Fruit fly (Drosophila melanogaster): ENCODE data around the gene Pex12.

Pex12 gene

DNA sequence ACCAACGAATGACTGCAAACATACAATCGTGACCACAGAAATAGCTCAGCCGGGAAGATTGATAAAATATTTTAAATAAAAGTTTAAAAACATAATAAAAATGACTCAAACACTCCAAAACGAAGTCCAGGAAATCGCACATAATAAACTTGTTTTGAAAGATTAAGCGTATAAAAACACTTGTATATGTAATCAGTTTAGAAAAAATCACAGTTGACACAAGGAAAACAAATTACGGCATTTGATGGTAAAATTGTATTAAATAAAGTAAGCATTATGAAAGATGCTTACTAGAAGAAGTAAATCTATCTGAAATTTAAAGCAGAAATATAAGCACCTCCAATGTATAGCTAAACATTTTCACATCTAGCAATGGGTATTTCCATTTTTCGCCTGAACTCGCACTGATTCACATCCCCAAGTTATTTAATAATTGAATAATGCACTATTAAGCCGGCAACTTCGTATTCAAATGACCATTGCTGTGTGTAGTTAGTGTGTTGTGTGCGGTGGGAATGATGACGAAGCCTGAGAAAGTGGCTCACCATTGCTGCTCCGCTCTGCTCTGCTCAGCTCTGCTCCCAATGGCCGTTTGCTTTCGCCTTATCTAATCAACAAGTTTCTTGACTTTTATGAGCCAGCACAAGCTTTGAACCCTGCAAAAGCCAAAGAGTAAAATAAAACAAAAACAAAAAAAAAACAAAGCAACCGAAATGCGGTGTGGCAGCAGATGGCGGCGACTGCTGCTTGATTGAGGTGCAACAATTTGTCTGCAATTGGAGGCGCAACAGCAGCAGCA, 31.6 kb downstream of the Pex12 start (continued):
- no peak for TF ChIP-seq HmgD (GFP tag; optimal IDR thresholded peaks at IDR 0.05)
- no peak for TF ChIP-seq crc (GFP tag; optimal IDR thresholded peaks at IDR 0.05)
- no peak for TF ChIP-seq jigr1 (GFP tag; IDR thresholded peaks at IDR 0.05)
- no peak for TF ChIP-seq CG1024 (GFP tag; IDR thresholded peaks at IDR 0.05)
- TF ChIP-seq pita (GFP tag; optimal IDR thresholded peaks at IDR 0.05) = no peak
- TF ChIP-seq CG7556 (GFP tag; optimal IDR thresholded peaks at IDR 0.05) = peak; percentile 37
- no peak for TF ChIP-seq corto (GFP tag; optimal IDR thresholded peaks at IDR 0.05)
- no peak for TF ChIP-seq CG16779 (GFP tag; IDR thresholded peaks at IDR 0.05)
- no peak for TF ChIP-seq NK7.1 (GFP tag; optimal IDR thresholded peaks at IDR 0.05)
- no peak for TF ChIP-seq cas (GFP tag; IDR thresholded peaks at IDR 0.05)
- TF ChIP-seq CG7271 (tag; optimal IDR thresholded peaks at IDR 0.05) = no peak
- TF ChIP-seq CG18011 (GFP tag; optimal IDR thresholded peaks at IDR 0.05) = no peak
- TF ChIP-seq Ssrp (tag; optimal IDR thresholded peaks at IDR 0.05) = peak; percentile 20
- no peak for TF ChIP-seq fd102C (GFP tag; optimal IDR thresholded peaks at IDR 0.05)
- TF ChIP-seq unpg (GFP tag; optimal IDR thresholded peaks at IDR 0.05) = no peak
- TF ChIP-seq chif (GFP tag; optimal IDR thresholded peaks at IDR 0.05) = no peak
- peak; percentile 41 for TF ChIP-seq gem (tag; optimal IDR thresholded peaks at IDR 0.05)
- no peak for TF ChIP-seq pfk (GFP tag; optimal IDR thresholded peaks at IDR 0.05)
- TF ChIP-seq CG11093 (GFP tag; IDR thresholded peaks at IDR 0.05) = no peak
- no peak for TF ChIP-seq eve (GFP tag; optimal IDR thresholded peaks at IDR 0.05)
- no peak for TF ChIP-seq tna (GFP tag; IDR thresholded peaks at IDR 0.05; ENCODE audit: partially characterized antibody)
- no peak for TF ChIP-seq CG4282 (GFP tag; optimal IDR thresholded peaks at IDR 0.05)
- no peak for TF ChIP-seq seq (GFP tag; IDR thresholded peaks at IDR 0.05)
- no peak for TF ChIP-seq mam (GFP tag; optimal IDR thresholded peaks at IDR 0.05)
- no peak for TF ChIP-seq CG9727 (GFP tag; optimal IDR thresholded peaks at IDR 0.05)
- no peak for TF ChIP-seq CG17612 (GFP tag; IDR thresholded peaks at IDR 0.05)
- no peak for TF ChIP-seq E2f1 (GFP tag; IDR thresholded peaks at IDR 0.05)
- TF ChIP-seq Mes4 (GFP tag; optimal IDR thresholded peaks at IDR 0.05) = no peak
- TF ChIP-seq Trl (optimal IDR thresholded peaks at IDR 0.05) = no peak
- no peak for TF ChIP-seq Trl (GFP tag; optimal IDR thresholded peaks at IDR 0.05)
- no peak for TF ChIP-seq Hr39 (optimal IDR thresholded peaks at IDR 0.05)
- TF ChIP-seq pan (optimal IDR thresholded peaks at IDR 0.05) = no peak
- no peak for TF ChIP-seq pan (GFP tag; optimal IDR thresholded peaks at IDR 0.05 in 1 of 2, IDR thresholded peaks at IDR 0.05 in 1 of 2)
- TF ChIP-seq CG4707 (GFP tag; optimal IDR thresholded peaks at IDR 0.05) = no peak
- TF ChIP-seq tap (tag; optimal IDR thresholded peaks at IDR 0.05) = no peak
- TF ChIP-seq luna (GFP tag; optimal IDR thresholded peaks at IDR 0.05) = no peak
- TF ChIP-seq Rfx (GFP tag; IDR thresholded peaks at IDR 0.05) = no peak
- no peak for TF ChIP-seq so (GFP tag; IDR thresholded peaks at IDR 0.05)
- TF ChIP-seq zfh2 (GFP tag; optimal IDR thresholded peaks at IDR 0.05) = no peak
- TF ChIP-seq fd3F (GFP tag; optimal IDR thresholded peaks at IDR 0.05) = no peak
- no peak for TF ChIP-seq Blimp-1 (GFP tag; optimal IDR thresholded peaks at IDR 0.05)
- TF ChIP-seq HLHmδ (GFP tag; optimal IDR thresholded peaks at IDR 0.05) = no peak
- TF ChIP-seq Sox100B (GFP tag; optimal IDR thresholded peaks at IDR 0.05) = peak; percentile 47
- no peak for TF ChIP-seq CG8359 (GFP tag; optimal IDR thresholded peaks at IDR 0.05; ENCODE audit: borderline replicate concordance)
- no peak for TF ChIP-seq CG10565 (GFP tag; optimal IDR thresholded peaks at IDR 0.05)
- no peak for TF ChIP-seq NFAT (GFP tag; IDR thresholded peaks at IDR 0.05)
- peak; percentile 12 for TF ChIP-seq CG7839 (tag; optimal IDR thresholded peaks at IDR 0.05)
- TF ChIP-seq Nf-YB (GFP tag; optimal IDR thresholded peaks at IDR 0.05) = peak; percentile 4
- no peak for TF ChIP-seq Camta (GFP tag; optimal IDR thresholded peaks at IDR 0.05)
- TF ChIP-seq lilli (GFP tag; optimal IDR thresholded peaks at IDR 0.05) = peak; percentile 2
- TF ChIP-seq tll (GFP tag; optimal IDR thresholded peaks at IDR 0.05) = no peak
